Worm (Caenorhabditis elegans): ENCODE measurements around the gene txdc-12.1.

DNA sequence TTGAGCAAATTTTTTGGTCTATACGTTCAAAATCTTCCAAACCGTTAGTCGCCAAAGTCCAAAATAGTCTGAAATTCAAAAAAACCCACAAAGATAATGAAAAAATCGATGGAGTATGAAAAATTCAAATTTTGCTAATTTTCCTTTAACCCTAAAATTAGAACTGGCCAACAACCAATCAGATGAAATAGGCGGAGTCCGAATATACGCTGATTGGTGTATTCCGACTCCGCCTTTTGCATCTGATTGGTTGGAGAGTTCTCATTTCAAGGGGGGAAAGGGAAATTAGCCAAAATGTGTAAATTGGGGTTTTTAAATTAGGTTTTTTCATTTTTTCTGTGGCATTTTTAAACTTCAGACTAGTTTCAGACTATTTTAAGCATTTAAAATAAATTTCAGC, 35.6 kb upstream of the txdc-12.1 start:
- TF ChIP-seq gmeb-2 (tag; optimal IDR thresholded peaks at IDR 0.05) (no peak), F13H6.1 (tag; optimal IDR thresholded peaks at IDR 0.05) (no peak), ahr-1 (tag; optimal IDR thresholded peaks at IDR 0.05) (no peak), pqm-1 (tag; optimal IDR thresholded peaks at IDR 0.05) (no peak), ceh-48 (tag; optimal IDR thresholded peaks at IDR 0.05) (no peak), elt-2 (tag; optimal IDR thresholded peaks at IDR 0.05) (no peak), unc-42 (tag; optimal IDR thresholded peaks at IDR 0.05) (no peak), pat-9 (tag; optimal IDR thresholded peaks at IDR 0.05) (no peak), elt-4 (tag; optimal IDR thresholded peaks at IDR 0.05) (no peak), unc-86 (tag; optimal IDR thresholded peaks at IDR 0.05) (no peak)

Measured in whole organism, late embryonic.